Fruit fly (Drosophila melanogaster): ENCODE data around the gene Rpp14a.

- TF ChIP-seq CG13204 (GFP tag; optimal IDR thresholded peaks at IDR 0.05): no peak
- no peak for TF ChIP-seq fd96Ca (GFP tag; IDR thresholded peaks at IDR 0.05)
- TF ChIP-seq Ets98B (GFP tag; IDR thresholded peaks at IDR 0.05): no peak
- no peak for TF ChIP-seq Pif1B (GFP tag; optimal IDR thresholded peaks at IDR 0.05)
- peak; percentile 2 for TF ChIP-seq CG15710 (tag; optimal IDR thresholded peaks at IDR 0.05)
- no peak for TF ChIP-seq CG4496 (GFP tag; IDR thresholded peaks at IDR 0.05)
- no peak for TF ChIP-seq EcR (GFP tag; optimal IDR thresholded peaks at IDR 0.05)
- no peak for TF ChIP-seq CG14655 (GFP tag; optimal IDR thresholded peaks at IDR 0.05)
- no peak for TF ChIP-seq CG8301 (tag; optimal IDR thresholded peaks at IDR 0.05)
- TF ChIP-seq CG34367 (tag; optimal IDR thresholded peaks at IDR 0.05): no peak
- no peak for TF ChIP-seq Snoo (tag; optimal IDR thresholded peaks at IDR 0.05)
- TF ChIP-seq gl (tag; optimal IDR thresholded peaks at IDR 0.05): no peak
Observed at dm6 chr3R:30039494-30039893, 17.2 kb upstream of the Rpp14a start, which contains the start of the genes janA, Sry-alpha and Sry-beta.

Measured in whole organism, pupa.